Worm (Caenorhabditis elegans): ENCODE measurements around the gene T19H5.7.

- TF ChIP-seq nhr-120 (GFP tag; IDR thresholded peaks at IDR 0.05): no peak
- no peak for TF ChIP-seq pha-4 (tag; optimal IDR thresholded peaks at IDR 0.05)
- TF ChIP-seq unc-130 (GFP tag; optimal IDR thresholded peaks at IDR 0.05): no peak
- no peak for TF ChIP-seq unc-62 (GFP tag; optimal IDR thresholded peaks at IDR 0.05)
- TF ChIP-seq ztf-6 (GFP tag; IDR thresholded peaks at IDR 0.05): no peak
- TF ChIP-seq dpl-1 (GFP tag; optimal IDR thresholded peaks at IDR 0.05): no peak
- TF ChIP-seq ztf-28 (GFP tag; IDR thresholded peaks at IDR 0.05): no peak
These were observed 5.4 kb downstream of the T19H5.7 start, which contains the start of the genes chil-25 and chil-26 for ce11 chrII:9474367-9475105.
